Comparison of ENCODE assay signal across 1 worm cellular context in the genomic region with DNA sequence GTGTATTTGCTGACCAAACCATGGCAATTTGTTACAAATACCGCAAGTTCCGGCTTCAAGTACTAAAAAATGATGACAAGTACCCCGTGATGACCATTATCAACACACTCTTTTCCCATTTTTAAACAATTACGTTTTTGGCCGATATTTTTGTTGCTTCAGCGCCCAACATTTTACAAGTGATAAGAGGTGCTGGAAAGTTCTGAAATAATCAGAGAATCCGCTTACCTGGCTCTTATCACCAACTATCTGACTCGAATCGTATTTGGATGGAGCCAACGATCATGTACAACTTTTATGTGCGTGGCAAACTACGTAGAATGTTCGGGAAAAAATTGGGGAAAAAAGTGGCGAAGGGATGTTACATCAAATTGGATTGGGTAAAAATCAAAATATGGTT.
TF ChIP-seq lines count a peak whose summit lies in the region.

No protein-coding gene starts in this region.

TF ChIP-seq in whole organism, L1 larva, 84 proteins besides CTCF, POLR2A, EP300 and RAD21 (continued from another document):
- TF ChIP-seq swsn-7 (tag; optimal IDR thresholded peaks at IDR 0.05; lab: Kevin White, UChicago) (no peak), nhr-71 (tag; optimal IDR thresholded peaks at IDR 0.05; lab: Kevin White, UChicago) (peak; percentile 10), lin-13 (GFP tag; optimal IDR thresholded peaks at IDR 0.05; lab: Kevin White, UChicago) (no peak), efl-1 (optimal IDR thresholded peaks at IDR 0.05; lab: Kevin White, UChicago) (no peak), efl-1 (GFP tag; optimal IDR thresholded peaks at IDR 0.05 in 1 of 2; lab: Kevin White, UChicago) (peak in 1 of 2 experiments; percentile 56), rnt-1 (tag; optimal IDR thresholded peaks at IDR 0.05; lab: Kevin White, UChicago) (no peak), nhr-76 (tag; optimal IDR thresholded peaks at IDR 0.05; lab: Kevin White, UChicago) (no peak), zip-4 (GFP tag; optimal IDR thresholded peaks at IDR 0.05; lab: Kevin White, UChicago) (no peak), hlh-4 (tag; optimal IDR thresholded peaks at IDR 0.05; lab: Kevin White, UChicago) (no peak), lin-15B (tag; optimal IDR thresholded peaks at IDR 0.05; lab: Kevin White, UChicago) (no peak), tlp-1 (tag; optimal IDR thresholded peaks at IDR 0.05; lab: Kevin White, UChicago) (no peak), ztf-4 (tag; optimal IDR thresholded peaks at IDR 0.05; lab: Kevin White, UChicago) (no peak), lin-35 (GFP tag; optimal IDR thresholded peaks at IDR 0.05; lab: Kevin White, UChicago) (peak in 1 of 2 experiments; percentile 22), ceh-88 (GFP tag; IDR thresholded peaks at IDR 0.05; lab: Robert Waterston, UW) (no peak), ceh-90 (tag; optimal IDR thresholded peaks at IDR 0.05; lab: Kevin White, UChicago) (no peak), sox-4 (tag; optimal IDR thresholded peaks at IDR 0.05; lab: Kevin White, UChicago) (no peak), nhr-237 (tag; optimal IDR thresholded peaks at IDR 0.05; lab: Kevin White, UChicago) (no peak), alr-1 (tag; optimal IDR thresholded peaks at IDR 0.05; lab: Kevin White, UChicago; ENCODE audit: borderline replicate concordance) (no peak), nhr-11 (tag; optimal IDR thresholded peaks at IDR 0.05; lab: Kevin White, UChicago) (no peak)
